Worm (Caenorhabditis elegans) whole organism, L1 larva: ENCODE measurements around the gene C04F5.8.
A peak's percentile ranks its signal among the peaks of the same experiment; 100 is the strongest.

Experiments
- C34B4.2 ChIP-seq: sonication (generic microtip); optimal IDR thresholded peaks from 2 replicates; lab custom pipeline; 2017; ENCODE audit warnings: mild to moderate bottlenecking, missing genetic modification characterization, missing compliant biosample characterization
- Y116A8C.19 ChIP-seq: sonication (generic microtip); optimal IDR thresholded peaks from 2 replicates; lab custom pipeline; 2016; ENCODE audit warnings: missing compliant biosample characterization, missing genetic modification characterization, borderline replicate concordance
- alr-1 ChIP-seq: fragments of 200-800 bp; sonication (Bioruptor generic); optimal IDR thresholded peaks from 2 replicates; lab custom pipeline; 2018; ENCODE audit warnings: borderline replicate concordance, mild to moderate bottlenecking, missing genetic modification characterization, missing compliant biosample characterization
- aly-2 ChIP-seq: fragments of 150-350 bp; optimal IDR thresholded peaks from 2 replicates; lab custom pipeline; 2014; ENCODE audit warnings: missing biosample characterization, missing genetic modification characterization
- ceh-63 ChIP-seq: fragments of 200-800 bp; sonication (Bioruptor generic); optimal IDR thresholded peaks from 2 replicates; lab custom pipeline; 2018; ENCODE audit warnings: mild to moderate bottlenecking, missing genetic modification characterization, missing compliant biosample characterization
- ceh-82 ChIP-seq, 3 experiments: fragments of 150-350 bp in 1 of 3; sonication (generic microtip) in 2 of 3; optimal IDR thresholded peaks; 2 replicates each; lab custom pipeline; 2014 to 2017; ENCODE audit warnings: missing biosample characterization in 3 of 3, missing genetic modification characterization in 3 of 3
- ces-1 ChIP-seq: fragments of 150-350 bp; optimal IDR thresholded peaks from 2 replicates; lab custom pipeline; 2014; ENCODE audit warnings: missing biosample characterization, missing genetic modification reagents, missing genetic modification characterization
- efl-1 ChIP-seq, 4 experiments: fragments of 150-350 bp; optimal IDR thresholded peaks in 3 of 4; peaks in 1 of 4; 1 replicate in 1 of 4; 2 replicates in 3 of 4; lab custom pipeline; 2014; ENCODE audit warnings: missing biosample characterization in 2 of 4, missing genetic modification characterization in 2 of 4, missing genetic modification reagents in 2 of 4
- efl-3 ChIP-seq: fragments of 200-800 bp; sonication (Bioruptor generic); optimal IDR thresholded peaks from 2 replicates; lab custom pipeline; 2018; ENCODE audit warnings: mild to moderate bottlenecking, missing genetic modification characterization, missing compliant biosample characterization
- ets-5 ChIP-seq: fragments of 200-800 bp; sonication (Bioruptor generic); IDR thresholded peaks from 2 replicates; pipeline ENCODE4 v1.3.6; 2022; ENCODE audit warnings: missing genetic modification characterization, missing compliant biosample characterization
- fkh-8 ChIP-seq: sonication (generic microtip); optimal IDR thresholded peaks from 2 replicates; lab custom pipeline; 2016; ENCODE audit warnings: mild to moderate bottlenecking, missing genetic modification characterization, missing compliant biosample characterization
- grh-1 ChIP-seq: fragments of 200-800 bp; sonication (Bioruptor generic); IDR thresholded peaks from 2 replicates; pipeline ENCODE4 v1.3.6; 2022; ENCODE audit warnings: missing genetic modification reagents, missing genetic modification characterization, missing compliant biosample characterization
- hlh-17 ChIP-seq: fragments of 200-800 bp; sonication (Bioruptor generic); optimal IDR thresholded peaks from 2 replicates; lab custom pipeline; 2018; ENCODE audit warnings: missing genetic modification characterization, mild to moderate bottlenecking, missing compliant biosample characterization, moderate library complexity, borderline replicate concordance
- hlh-4 ChIP-seq: sonication (generic microtip); optimal IDR thresholded peaks from 2 replicates; lab custom pipeline; 2016; ENCODE audit warnings: mild to moderate bottlenecking, missing genetic modification characterization, missing compliant biosample characterization
- lin-13 ChIP-seq: fragments of 150-350 bp; optimal IDR thresholded peaks from 2 replicates; lab custom pipeline; 2014; ENCODE audit warnings: missing biosample characterization, missing genetic modification reagents, missing genetic modification characterization
- lin-39 ChIP-seq: fragments of 150-350 bp; optimal IDR thresholded peaks from 2 replicates; lab custom pipeline; 2014; ENCODE audit warnings: missing biosample characterization, missing genetic modification reagents, missing genetic modification characterization
- lsy-2 ChIP-seq, 2 experiments: fragments of 150-350 bp; optimal IDR thresholded peaks; 2 replicates each; lab custom pipeline; 2014; ENCODE audit warnings: missing biosample characterization in 2 of 2, missing genetic modification characterization in 2 of 2
- mdl-1 ChIP-seq, 2 experiments: fragments of 150-350 bp; optimal IDR thresholded peaks; 2 replicates each; lab custom pipeline; 2014 to 2017; ENCODE audit warnings: missing biosample characterization in 2 of 2, missing genetic modification characterization in 2 of 2, inconsistent platforms in 1 of 2
- nhr-20 ChIP-seq: sonication (generic microtip); optimal IDR thresholded peaks from 2 replicates; lab custom pipeline; 2016; ENCODE audit warnings: mild to moderate bottlenecking, missing genetic modification characterization, missing compliant biosample characterization
- nhr-28 ChIP-seq: fragments of 150-350 bp; optimal IDR thresholded peaks from 2 replicates; lab custom pipeline; 2014; ENCODE audit warnings: missing biosample characterization, missing genetic modification characterization
- nhr-71 ChIP-seq: sonication (generic microtip); optimal IDR thresholded peaks from 2 replicates; lab custom pipeline; 2016; ENCODE audit warnings: mild to moderate bottlenecking, missing genetic modification characterization, moderate library complexity, missing compliant biosample characterization
- pag-3 ChIP-seq: sonication (generic microtip); optimal IDR thresholded peaks from 2 replicates; lab custom pipeline; 2017; ENCODE audit warnings: missing genetic modification characterization, mild to moderate bottlenecking, missing compliant biosample characterization, antibody characterized with exemption, borderline replicate concordance; ENCODE audit not compliant: insufficient read depth
- pqm-1 ChIP-seq: sonication (generic microtip); optimal IDR thresholded peaks from 3 replicates; lab custom pipeline; 2017; ENCODE audit warnings: missing biosample characterization, missing genetic modification characterization
- snpc-4 ChIP-seq: fragments of 150-350 bp; optimal IDR thresholded peaks from 2 replicates; lab custom pipeline; 2014; ENCODE audit warnings: missing biosample characterization, missing genetic modification characterization
- sptf-1 ChIP-seq: fragments of 150-350 bp; optimal IDR thresholded peaks from 2 replicates; lab custom pipeline; 2014; ENCODE audit warnings: missing biosample characterization, missing genetic modification characterization
- tlp-1 ChIP-seq: fragments of 150-350 bp; optimal IDR thresholded peaks from 2 replicates; lab custom pipeline; 2014; ENCODE audit warnings: missing biosample characterization, missing genetic modification characterization
- unc-30 ChIP-seq: sonication (generic microtip); optimal IDR thresholded peaks from 2 replicates; lab custom pipeline; 2017; ENCODE audit warnings: missing biosample characterization, missing genetic modification characterization
- unc-62 ChIP-seq: fragments of 150-350 bp; optimal IDR thresholded peaks from 2 replicates; lab custom pipeline; 2014; ENCODE audit warnings: missing biosample characterization, missing genetic modification reagents, missing genetic modification characterization
- xbp-1 ChIP-seq: sonication (generic microtip); optimal IDR thresholded peaks from 2 replicates; lab custom pipeline; 2016; ENCODE audit warnings: missing genetic modification characterization, missing compliant biosample characterization
- ztf-11 ChIP-seq, 2 experiments: sonication (generic microtip); optimal IDR thresholded peaks; 2 replicates each; lab custom pipeline; 2016 to 2017; ENCODE audit warnings: missing genetic modification characterization in 2 of 2, missing biosample characterization in 1 of 2, missing compliant biosample characterization in 1 of 2

The C04F5.8 gene

DNA sequence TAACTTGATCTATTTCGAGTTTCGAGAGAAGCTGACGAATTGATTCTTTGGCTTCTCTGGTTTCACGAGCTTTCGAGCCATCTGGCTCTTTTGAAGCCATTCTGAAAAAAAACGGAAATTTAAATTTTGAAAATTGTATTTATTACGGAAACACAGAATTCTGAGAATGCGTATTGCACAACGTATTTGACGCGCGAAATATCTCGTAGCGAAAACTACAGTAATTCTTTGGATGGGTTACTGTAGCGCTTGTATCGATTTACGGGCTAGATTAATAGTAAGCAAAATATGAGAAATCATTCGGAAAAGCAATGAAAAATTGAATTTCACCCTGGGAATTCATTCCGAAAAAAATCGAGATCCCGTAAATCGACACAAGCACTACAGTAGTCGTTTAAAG, at the start of gene C04F5.8:
C04F5.8 (minus strand) TSS at position 101 of the 400 bp plus-strand sequence.
- TF ChIP-seq hlh-17 (GFP tag; lab: Kevin White, UChicago) (no peak), grh-1 (GFP tag; lab: Robert Waterston, UW) (no peak), nhr-71 (tag; lab: Kevin White, UChicago) (no peak), alr-1 (tag; lab: Kevin White, UChicago) (no peak), nhr-28 (tag; lab: Kevin White, UChicago) (no peak), lin-39 (tag; lab: Kevin White, UChicago) (no peak), mdl-1 (tag; optimal IDR thresholded peaks at IDR 0.05; lab: Kevin White, UChicago) (no peak), unc-30 (tag; lab: Kevin White, UChicago) (no peak), pqm-1 (tag; lab: Kevin White, UChicago) (no peak), ceh-63 (GFP tag; lab: Kevin White, UChicago) (no peak), lsy-2 (tag; optimal IDR thresholded peaks at IDR 0.05; lab: Kevin White, UChicago) (no peak)

DNA sequence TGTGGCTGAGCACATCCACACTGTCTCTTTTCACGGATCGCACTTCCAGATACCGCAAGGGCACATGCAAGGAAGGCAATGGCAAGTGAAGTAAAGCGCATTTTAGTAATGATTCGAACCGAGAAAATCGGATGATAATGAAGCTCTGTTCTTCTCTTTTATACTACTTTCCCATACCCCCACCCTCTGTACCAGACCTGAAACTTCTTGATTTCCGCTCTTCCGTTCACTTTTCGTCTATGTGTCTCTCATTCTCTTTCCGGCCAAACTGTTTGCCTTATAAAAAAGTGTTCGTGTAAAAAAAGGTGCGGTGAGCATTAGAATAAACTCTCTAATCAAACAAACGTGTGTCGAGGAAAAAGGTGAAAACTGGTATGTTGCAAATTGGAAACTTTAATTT, 48.2 kb upstream of the C04F5.8 start, which contains the start of gene abu-6:
abu-6 (minus strand) TSS at position 101 of the 400 bp plus-strand sequence.
- no peak for TF ChIP-seq ztf-11 (tag; optimal IDR thresholded peaks at IDR 0.05; lab: Kevin White, UChicago)
- no peak for TF ChIP-seq efl-3 (GFP tag; lab: Kevin White, UChicago)
- TF ChIP-seq efl-1 (optimal IDR thresholded peaks at IDR 0.05; lab: Kevin White, UChicago): no peak
- no peak for TF ChIP-seq efl-1 (GFP tag; optimal IDR thresholded peaks at IDR 0.05 in 1 of 2; lab: Kevin White, UChicago)
- TF ChIP-seq pqm-1 (tag; lab: Kevin White, UChicago): no peak
- no peak for TF ChIP-seq pag-3 (tag; lab: Kevin White, UChicago)
- TF ChIP-seq sptf-1 (tag; lab: Kevin White, UChicago): no peak
- TF ChIP-seq snpc-4: no peak
- no peak for TF ChIP-seq nhr-71 (tag; lab: Kevin White, UChicago)
- TF ChIP-seq tlp-1: no peak
- no peak for TF ChIP-seq nhr-20 (tag; lab: Kevin White, UChicago)
- TF ChIP-seq Y116A8C.19: no peak
- TF ChIP-seq lin-13 (GFP tag; lab: Kevin White, UChicago): no peak
- no peak for TF ChIP-seq aly-2 (tag; lab: Kevin White, UChicago)
- no peak for TF ChIP-seq C34B4.2 (tag; lab: Kevin White, UChicago)
- no peak for TF ChIP-seq unc-30 (tag; lab: Kevin White, UChicago)
- TF ChIP-seq xbp-1 (tag; lab: Kevin White, UChicago): no peak

DNA sequence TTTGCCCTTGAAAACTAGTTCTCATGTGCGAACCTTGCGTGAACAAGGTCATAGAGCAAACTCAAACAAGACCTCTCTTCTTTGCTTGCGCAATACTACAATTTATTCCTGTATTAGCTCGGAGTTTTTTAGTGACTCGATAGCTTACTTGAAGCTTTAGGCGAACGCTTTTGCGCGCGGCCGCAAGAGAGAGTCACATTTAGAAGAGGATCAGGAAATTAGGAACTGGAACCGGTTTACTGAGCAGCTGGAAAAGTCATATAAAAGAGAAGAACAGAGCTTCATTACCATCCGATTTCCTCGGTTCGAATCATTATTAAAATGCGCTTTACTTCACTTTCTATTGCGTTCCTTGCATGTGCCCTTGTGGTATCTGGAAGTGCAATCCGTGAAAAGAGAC, 44.7 kb upstream of the C04F5.8 start, which contains the start of gene abu-15:
abu-15 (plus strand) TSS at position 301 of the 400 bp plus-strand sequence.
- TF ChIP-seq aly-2 (tag; lab: Kevin White, UChicago): no peak
- no peak for TF ChIP-seq hlh-4 (tag; lab: Kevin White, UChicago)
- no peak for TF ChIP-seq fkh-8 (tag; lab: Kevin White, UChicago)
- no peak for TF ChIP-seq ces-1 (GFP tag; lab: Kevin White, UChicago)

DNA sequence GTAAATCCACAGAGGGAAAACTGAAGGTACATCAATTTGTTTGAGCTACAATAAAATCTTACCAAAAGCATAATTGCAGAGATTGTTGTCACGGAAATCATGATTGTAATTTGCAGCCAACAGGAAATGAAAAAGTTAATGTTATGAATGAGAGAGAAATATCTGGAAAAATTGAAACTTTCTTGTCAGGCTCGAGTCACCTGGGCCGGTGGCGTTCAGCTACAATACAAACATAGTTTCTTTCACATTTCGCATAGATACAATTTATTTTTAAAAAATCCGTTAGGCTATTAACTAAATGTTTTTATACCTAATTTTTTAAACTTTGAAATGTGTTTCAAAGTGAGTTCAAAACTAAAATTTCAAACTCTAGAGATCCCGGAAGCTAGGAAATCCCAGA, 44.1 kb upstream of the C04F5.8 start, which contains the start of gene srx-39:
srx-39 (minus strand) TSS at position 101 of the 400 bp plus-strand sequence.
- TF ChIP-seq ceh-82 (tag; optimal IDR thresholded peaks at IDR 0.05; lab: Kevin White, UChicago) (no peak), ets-5 (no peak), efl-1 (optimal IDR thresholded peaks at IDR 0.05; lab: Kevin White, UChicago) (no peak), efl-1 (GFP tag; optimal IDR thresholded peaks at IDR 0.05 in 1 of 2; lab: Kevin White, UChicago) (peak in 1 of 2 experiments; percentile 12)

DNA sequence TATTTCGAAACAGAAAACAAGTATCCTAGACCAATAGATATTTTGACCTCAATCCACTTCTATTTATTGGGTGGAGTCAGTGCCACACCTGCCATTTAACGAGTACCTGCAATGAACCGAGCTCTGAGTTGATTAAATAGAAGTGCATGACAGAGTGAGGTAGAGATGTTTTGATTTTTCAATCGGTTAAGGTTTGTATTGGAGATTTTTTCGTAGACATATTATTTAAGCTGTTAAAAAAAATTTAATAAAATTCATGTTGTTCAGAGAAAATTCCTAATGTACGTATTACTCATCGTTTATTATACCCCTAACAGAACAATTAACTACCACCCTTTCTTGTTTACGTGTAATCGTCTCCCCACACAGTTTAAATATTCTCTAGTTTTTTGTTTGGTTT, 42.0 kb upstream of the C04F5.8 start, which contains the start of gene srx-38:
srx-38 (minus strand) TSS at position 101 of the 400 bp plus-strand sequence.
- TF ChIP-seq aly-2 (tag; lab: Kevin White, UChicago) (no peak), unc-62 (GFP tag; lab: Kevin White, UChicago) (no peak)
